Worm (Caenorhabditis elegans) whole organism, L2 larva: ENCODE results near the gene rpl-7A.

Experiments used
- C34F6.9 ChIP-seq: fragments of 150-350 bp; optimal IDR thresholded peaks from 2 replicates; lab custom pipeline; 2014; ENCODE audit warnings: missing biosample characterization, missing genetic modification characterization
- F13H6.1 ChIP-seq: sonication (generic microtip); optimal IDR thresholded peaks from 2 replicates; lab custom pipeline; 2016; ENCODE audit warnings: missing genetic modification characterization, missing compliant biosample characterization
- R02D3.7 ChIP-seq: fragments of 150-350 bp; optimal IDR thresholded peaks from 2 replicates; lab custom pipeline; 2014; ENCODE audit warnings: missing biosample characterization, missing genetic modification characterization
- Y55F3AM.14 ChIP-seq: fragments of 200-800 bp; sonication (Bioruptor generic); optimal IDR thresholded peaks from 2 replicates; lab custom pipeline; 2018; ENCODE audit warnings: mild to moderate bottlenecking, missing genetic modification characterization, missing compliant biosample characterization
- ZK546.5 ChIP-seq: sonication (generic microtip); optimal IDR thresholded peaks from 2 replicates; lab custom pipeline; 2017; ENCODE audit warnings: missing biosample characterization, missing genetic modification characterization
- alr-1 ChIP-seq: fragments of 150-350 bp; optimal IDR thresholded peaks from 2 replicates; lab custom pipeline; 2014; ENCODE audit warnings: missing biosample characterization, missing genetic modification characterization
- aly-2 ChIP-seq: fragments of 150-350 bp; optimal IDR thresholded peaks from 2 replicates; lab custom pipeline; 2014; ENCODE audit warnings: missing biosample characterization, missing genetic modification characterization
- ama-1 ChIP-seq: fragments of 150-350 bp; optimal IDR thresholded peaks from 2 replicates; lab custom pipeline; 2018; ENCODE audit warnings: inconsistent platforms
- blmp-1 ChIP-seq: sonication (generic microtip); optimal IDR thresholded peaks from 2 replicates; lab custom pipeline; 2017; ENCODE audit warnings: missing genetic modification characterization, mild to moderate bottlenecking, missing compliant biosample characterization, antibody characterized with exemption, moderate library complexity; ENCODE audit not compliant: insufficient read depth
- ceh-16 ChIP-seq: fragments of 150-350 bp; optimal IDR thresholded peaks from 2 replicates; lab custom pipeline; 2014; ENCODE audit warnings: missing biosample characterization, missing genetic modification characterization
- ceh-82 ChIP-seq: fragments of 150-350 bp; optimal IDR thresholded peaks from 2 replicates; lab custom pipeline; 2014; ENCODE audit warnings: missing biosample characterization, missing genetic modification characterization
- crh-2 ChIP-seq: sonication (generic microtip); optimal IDR thresholded peaks from 2 replicates; lab custom pipeline; 2017; ENCODE audit warnings: missing biosample characterization, missing genetic modification characterization
- dmd-4 ChIP-seq: sonication (generic microtip); optimal IDR thresholded peaks from 2 replicates; lab custom pipeline; 2017; ENCODE audit warnings: missing biosample characterization, missing genetic modification characterization
- egl-27 ChIP-seq: sonication (generic microtip); optimal IDR thresholded peaks from 3 replicates; lab custom pipeline; 2017; ENCODE audit warnings: missing biosample characterization, missing genetic modification reagents, missing genetic modification characterization
- elt-1 ChIP-seq: fragments of 150-350 bp; optimal IDR thresholded peaks from 2 replicates; lab custom pipeline; 2014; ENCODE audit warnings: missing biosample characterization, missing genetic modification characterization
- fos-1 ChIP-seq: fragments of 150-350 bp; optimal IDR thresholded peaks from 2 replicates; lab custom pipeline; 2014; ENCODE audit warnings: missing biosample characterization, missing genetic modification characterization
- gmeb-1 ChIP-seq: fragments of 150-350 bp; optimal IDR thresholded peaks from 2 replicates; lab custom pipeline; 2014; ENCODE audit warnings: missing biosample characterization, missing genetic modification characterization
- lin-11 ChIP-seq: fragments of 150-350 bp; sonication (generic microtip); optimal IDR thresholded peaks from 2 replicates; lab custom pipeline; 2014; ENCODE audit warnings: missing biosample characterization, missing genetic modification characterization, inconsistent platforms, mixed read lengths
- lin-13 ChIP-seq: fragments of 150-350 bp; optimal IDR thresholded peaks from 2 replicates; lab custom pipeline; 2014; ENCODE audit warnings: missing biosample characterization, missing genetic modification reagents, missing genetic modification characterization
- lsy-2 ChIP-seq, 2 experiments: fragments of 150-350 bp in 1 of 2; sonication (generic microtip) in 1 of 2; optimal IDR thresholded peaks; 2 replicates each; lab custom pipeline; 2014 to 2017; ENCODE audit warnings: missing biosample characterization in 2 of 2, missing genetic modification characterization in 2 of 2
- mab-5 ChIP-seq: fragments of 150-350 bp; optimal IDR thresholded peaks from 2 replicates; lab custom pipeline; 2014; ENCODE audit warnings: missing biosample characterization, missing genetic modification characterization
- mbf-1 ChIP-seq: sonication (generic microtip); optimal IDR thresholded peaks from 2 replicates; lab custom pipeline; 2017; ENCODE audit warnings: missing biosample characterization, missing genetic modification characterization
- mdl-1 ChIP-seq, 2 experiments: fragments of 150-350 bp in 1 of 2; sonication (generic microtip) in 1 of 2; optimal IDR thresholded peaks; 2 replicates each; lab custom pipeline; 2017; ENCODE audit warnings: missing biosample characterization in 2 of 2, missing genetic modification characterization in 2 of 2
- nhr-10 ChIP-seq: sonication (generic microtip); optimal IDR thresholded peaks from 2 replicates; lab custom pipeline; 2017; ENCODE audit warnings: missing biosample characterization, missing genetic modification characterization
- nhr-11 ChIP-seq: fragments of 150-350 bp; optimal IDR thresholded peaks from 2 replicates; lab custom pipeline; 2014; ENCODE audit warnings: missing biosample characterization, missing genetic modification characterization
- nhr-12 ChIP-seq: fragments of 150-350 bp; optimal IDR thresholded peaks from 2 replicates; lab custom pipeline; 2014; ENCODE audit warnings: missing biosample characterization, missing genetic modification characterization
- nhr-129 ChIP-seq: fragments of 150-350 bp; optimal IDR thresholded peaks from 2 replicates; lab custom pipeline; 2014; ENCODE audit warnings: missing biosample characterization, missing genetic modification characterization
- nhr-21 ChIP-seq: fragments of 150-350 bp; optimal IDR thresholded peaks from 2 replicates; lab custom pipeline; 2014; ENCODE audit warnings: missing biosample characterization, missing genetic modification characterization
- nhr-23 ChIP-seq: fragments of 150-350 bp; optimal IDR thresholded peaks from 2 replicates; lab custom pipeline; 2014; ENCODE audit warnings: missing biosample characterization, missing genetic modification reagents, missing genetic modification characterization
- nhr-237 ChIP-seq: fragments of 150-350 bp; optimal IDR thresholded peaks from 2 replicates; lab custom pipeline; 2014; ENCODE audit warnings: missing biosample characterization, missing genetic modification characterization
- nhr-25 ChIP-seq: fragments of 150-350 bp; sonication (generic microtip); optimal IDR thresholded peaks from 3 replicates; lab custom pipeline; 2014; ENCODE audit warnings: missing biosample characterization, missing genetic modification characterization
- nhr-6 ChIP-seq: fragments of 150-350 bp; optimal IDR thresholded peaks from 2 replicates; lab custom pipeline; 2014; ENCODE audit warnings: missing biosample characterization, missing genetic modification characterization
- nhr-77 ChIP-seq: fragments of 150-350 bp; optimal IDR thresholded peaks from 2 replicates; lab custom pipeline; 2014; ENCODE audit warnings: missing biosample characterization, missing genetic modification characterization
- peb-1 ChIP-seq: fragments of 150-350 bp; optimal IDR thresholded peaks from 2 replicates; lab custom pipeline; 2014; ENCODE audit warnings: missing biosample characterization, missing genetic modification characterization
- sem-4 ChIP-seq: fragments of 150-350 bp; optimal IDR thresholded peaks from 2 replicates; lab custom pipeline; 2014; ENCODE audit warnings: missing biosample characterization, missing genetic modification reagents, missing genetic modification characterization
- sma-3 ChIP-seq: sonication (generic microtip); optimal IDR thresholded peaks from 2 replicates; lab custom pipeline; 2016; ENCODE audit warnings: missing genetic modification reagents, missing genetic modification characterization, missing compliant biosample characterization
- sma-9 ChIP-seq, 2 experiments: fragments of 150-350 bp in 1 of 2; sonication (generic microtip) in 1 of 2; optimal IDR thresholded peaks; 2 replicates each; lab custom pipeline; 2014 to 2016; ENCODE audit warnings: missing genetic modification characterization in 2 of 2, mild to moderate bottlenecking in 1 of 2, missing biosample characterization in 1 of 2, missing compliant biosample characterization in 1 of 2, missing genetic modification reagents in 1 of 2, moderate library complexity in 1 of 2
- snpc-4 ChIP-seq: fragments of 150-350 bp; optimal IDR thresholded peaks from 2 replicates; lab custom pipeline; 2014; ENCODE audit warnings: missing biosample characterization, missing genetic modification characterization
- unc-39 ChIP-seq: fragments of 150-350 bp; optimal IDR thresholded peaks from 2 replicates; lab custom pipeline; 2014; ENCODE audit warnings: missing biosample characterization, missing genetic modification characterization
- unc-55 ChIP-seq: fragments of 150-350 bp; sonication (generic microtip); optimal IDR thresholded peaks from 3 replicates; lab custom pipeline; 2014; ENCODE audit warnings: missing biosample characterization, missing genetic modification reagents, missing genetic modification characterization
- unc-62 ChIP-seq: fragments of 150-350 bp; optimal IDR thresholded peaks from 2 replicates; lab custom pipeline; 2014; ENCODE audit warnings: missing biosample characterization, missing genetic modification reagents, missing genetic modification characterization
- zag-1 ChIP-seq: fragments of 150-350 bp; optimal IDR thresholded peaks from 2 replicates; lab custom pipeline; 2014; ENCODE audit warnings: missing biosample characterization, missing genetic modification characterization
- ztf-1 ChIP-seq: fragments of 200-800 bp; sonication (Bioruptor generic); conservative IDR thresholded peaks from 2 replicates; pipeline ENCODE4 v1.3.6; 2022; ENCODE audit warnings: missing genetic modification characterization, missing compliant biosample characterization
- ztf-11 ChIP-seq: sonication (generic microtip); optimal IDR thresholded peaks from 2 replicates; lab custom pipeline; 2017; ENCODE audit warnings: missing biosample characterization, missing genetic modification characterization
- ztf-4 ChIP-seq: fragments of 150-350 bp; optimal IDR thresholded peaks from 2 replicates; lab custom pipeline; 2014; ENCODE audit warnings: missing biosample characterization, missing genetic modification characterization

The rpl-7A gene

ce11 chrIV:4408714-4409113 is 18.3 kb upstream of the rpl-7A start:
- no peak for TF ChIP-seq snpc-4
- no peak for TF ChIP-seq dmd-4
- TF ChIP-seq ceh-82: no peak
- no peak for TF ChIP-seq F13H6.1 (tag; lab: Kevin White, UChicago)
- TF ChIP-seq ceh-16: no peak
- no peak for TF ChIP-seq blmp-1 (tag; lab: Kevin White, UChicago)
- TF ChIP-seq ama-1 (lab: Kevin White, UChicago): no peak
- no peak for TF ChIP-seq gmeb-1 (tag; lab: Kevin White, UChicago)
- no peak for TF ChIP-seq ZK546.5 (tag; lab: Kevin White, UChicago)
- TF ChIP-seq unc-55: no peak
- TF ChIP-seq lin-11 (tag; lab: Kevin White, UChicago): no peak
- TF ChIP-seq ztf-1 (GFP tag; lab: Robert Waterston, UW): no peak
- no peak for TF ChIP-seq mdl-1 (tag; optimal IDR thresholded peaks at IDR 0.05; lab: Kevin White, UChicago)
- TF ChIP-seq sma-9 (GFP tag; optimal IDR thresholded peaks at IDR 0.05; lab: Kevin White, UChicago): no peak
- TF ChIP-seq sma-9 (tag; optimal IDR thresholded peaks at IDR 0.05; lab: Kevin White, UChicago): no peak
- no peak for TF ChIP-seq nhr-77
- TF ChIP-seq lsy-2 (tag; optimal IDR thresholded peaks at IDR 0.05; lab: Kevin White, UChicago): no peak
- TF ChIP-seq unc-39 (tag; lab: Kevin White, UChicago): no peak
- TF ChIP-seq, all 48 proteins: peak for 0

DNA sequence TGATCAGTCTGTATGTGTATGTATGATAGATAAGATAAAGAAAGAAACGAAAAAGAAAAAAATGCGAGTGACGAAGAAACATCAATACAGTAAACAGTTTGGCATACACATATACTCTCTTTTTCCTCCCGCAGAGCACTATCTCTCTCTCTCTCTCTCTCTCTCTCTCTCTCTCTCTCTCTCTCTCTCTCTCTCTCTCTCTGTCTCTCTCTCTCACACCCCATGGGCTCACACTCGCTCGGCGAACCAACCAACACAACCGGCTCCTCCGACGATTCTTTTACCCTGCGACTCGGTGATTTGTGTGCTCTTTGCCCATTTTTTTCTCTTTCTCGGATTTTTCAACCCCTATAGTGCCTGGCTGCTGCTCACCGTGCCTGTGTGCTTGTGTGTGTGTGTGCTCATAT is 16.7 kb upstream of the rpl-7A start:
- TF ChIP-seq ztf-1 (GFP tag; lab: Robert Waterston, UW) (no peak), F13H6.1 (tag; lab: Kevin White, UChicago) (peak; percentile 85), sma-9 (GFP tag; optimal IDR thresholded peaks at IDR 0.05; lab: Kevin White, UChicago) (peak; percentile 39), sma-9 (tag; optimal IDR thresholded peaks at IDR 0.05; lab: Kevin White, UChicago) (no peak), crh-2 (tag; lab: Kevin White, UChicago) (peak; percentile 3), lsy-2 (tag; optimal IDR thresholded peaks at IDR 0.05; lab: Kevin White, UChicago) (peak in 1 of 2 experiments; percentile 48), nhr-77 (no peak), fos-1 (peak; percentile 54), sma-3 (peak; percentile 4), nhr-129 (tag; lab: Kevin White, UChicago) (peak; percentile 56)
- TF ChIP-seq, all 48 proteins: peak for 7

- TF ChIP-seq ZK546.5 (tag; lab: Kevin White, UChicago) (no peak), nhr-10 (tag; lab: Kevin White, UChicago) (no peak), F13H6.1 (tag; lab: Kevin White, UChicago) (peak; percentile 60), zag-1 (tag; lab: Kevin White, UChicago) (peak; percentile 25), lsy-2 (tag; optimal IDR thresholded peaks at IDR 0.05; lab: Kevin White, UChicago) (peak; percentile 31 to 75), blmp-1 (tag; lab: Kevin White, UChicago) (peak; percentile 36), peb-1 (tag; lab: Kevin White, UChicago) (no peak), sem-4 (no peak), aly-2 (tag; lab: Kevin White, UChicago) (no peak), gmeb-1 (tag; lab: Kevin White, UChicago) (peak; percentile 19), lin-11 (tag; lab: Kevin White, UChicago) (peak; percentile 67), snpc-4 (no peak), C34F6.9 (tag; lab: Kevin White, UChicago) (peak; percentile 76), nhr-77 (no peak), lin-13 (GFP tag; lab: Kevin White, UChicago) (peak; percentile 80), R02D3.7 (tag; lab: Kevin White, UChicago) (no peak), unc-62 (GFP tag; lab: Kevin White, UChicago) (no peak), ztf-11 (tag; lab: Kevin White, UChicago) (no peak), egl-27 (tag; lab: Kevin White, UChicago) (no peak), Y55F3AM.14 (GFP tag; lab: Kevin White, UChicago) (peak; percentile 56), ama-1 (lab: Kevin White, UChicago) (no peak), mdl-1 (tag; optimal IDR thresholded peaks at IDR 0.05; lab: Kevin White, UChicago) (no peak), sma-3 (peak; percentile 63), mbf-1 (tag; lab: Kevin White, UChicago) (no peak), nhr-6 (tag; lab: Kevin White, UChicago) (peak; percentile 38), nhr-12 (tag; lab: Kevin White, UChicago) (no peak), nhr-129 (tag; lab: Kevin White, UChicago) (peak; percentile 85), crh-2 (tag; lab: Kevin White, UChicago) (peak; percentile 21), sma-9 (GFP tag; optimal IDR thresholded peaks at IDR 0.05; lab: Kevin White, UChicago) (peak; percentile 63), sma-9 (tag; optimal IDR thresholded peaks at IDR 0.05; lab: Kevin White, UChicago) (no peak), ztf-1 (GFP tag; lab: Robert Waterston, UW) (no peak), ceh-82 (no peak), nhr-23 (tag; lab: Kevin White, UChicago) (no peak), ceh-16 (peak; percentile 19), nhr-11 (tag; lab: Kevin White, UChicago) (no peak), mab-5 (tag; lab: Kevin White, UChicago) (peak; percentile 10), nhr-21 (tag; lab: Kevin White, UChicago) (peak; percentile 30), elt-1 (tag; lab: Kevin White, UChicago) (no peak), alr-1 (tag; lab: Kevin White, UChicago) (no peak), unc-39 (tag; lab: Kevin White, UChicago) (no peak), unc-55 (peak; percentile 89), dmd-4 (no peak), ztf-4 (peak; percentile 46), nhr-25 (peak; percentile 57), fos-1 (peak; percentile 76), nhr-237 (tag; lab: Kevin White, UChicago) (no peak)
Observed at ce11 chrIV:4406054-4406539, 15.7 kb upstream of the rpl-7A start.
